Worm (Caenorhabditis elegans) whole organism, mixed stage, embryonic: ENCODE measurements around the gene aat-4.

ENCODE experiments used
- M03D4.4 ChIP-seq: sonication (generic microtip); optimal IDR thresholded peaks from 2 replicates; lab custom pipeline; 2017; ENCODE audit warnings: mild to moderate bottlenecking, missing genetic modification characterization, missing compliant biosample characterization
- bed-3 ChIP-seq: fragments of 200-800 bp; sonication (Bioruptor generic); optimal IDR thresholded peaks from 3 replicates; lab custom pipeline; 2018; ENCODE audit warnings: mild to moderate bottlenecking, missing genetic modification characterization, moderate library complexity, missing compliant biosample characterization
- blmp-1 ChIP-seq: fragments of 150-350 bp; optimal IDR thresholded peaks from 2 replicates; lab custom pipeline; 2014; ENCODE audit warnings: missing biosample characterization, missing genetic modification characterization
- ceh-39 ChIP-seq: fragments of 150-350 bp; optimal IDR thresholded peaks from 2 replicates; lab custom pipeline; 2014; ENCODE audit warnings: missing biosample characterization, missing genetic modification characterization
- ceh-43 ChIP-seq: fragments of 200-800 bp; sonication (Bioruptor generic); optimal IDR thresholded peaks from 2 replicates; lab custom pipeline; 2018; ENCODE audit warnings: mild to moderate bottlenecking, missing genetic modification characterization, moderate library complexity, missing compliant biosample characterization
- ceh-83 ChIP-seq: fragments of 200-800 bp; sonication (Bioruptor generic); optimal IDR thresholded peaks from 2 replicates; lab custom pipeline; 2018; ENCODE audit warnings: mild to moderate bottlenecking, missing genetic modification characterization, missing compliant biosample characterization
- ces-1 ChIP-seq: fragments of 150-350 bp; optimal IDR thresholded peaks from 2 replicates; lab custom pipeline; 2014; ENCODE audit warnings: missing biosample characterization, missing genetic modification reagents, missing genetic modification characterization
- cnd-1 ChIP-seq: fragments of 200-800 bp; sonication (Bioruptor generic); optimal IDR thresholded peaks from 2 replicates; lab custom pipeline; 2018; ENCODE audit warnings: mild to moderate bottlenecking, missing genetic modification characterization, missing compliant biosample characterization
- drap-1 ChIP-seq: fragments of 200-800 bp; sonication (Bioruptor generic); optimal IDR thresholded peaks from 3 replicates; lab custom pipeline; 2018; ENCODE audit warnings: mild to moderate bottlenecking, missing genetic modification characterization, missing compliant biosample characterization
- elt-1 ChIP-seq: sonication (generic microtip); optimal IDR thresholded peaks from 2 replicates; lab custom pipeline; 2017; ENCODE audit warnings: missing genetic modification characterization, mild to moderate bottlenecking, missing compliant biosample characterization, antibody characterized with exemption, moderate library complexity, borderline replicate concordance; ENCODE audit not compliant: insufficient read depth
- elt-3 ChIP-seq: fragments of 150-350 bp; optimal IDR thresholded peaks from 2 replicates; lab custom pipeline; 2014; ENCODE audit warnings: missing biosample characterization, missing genetic modification characterization
- flh-1 ChIP-seq: fragments of 200-800 bp; sonication (Bioruptor generic); optimal IDR thresholded peaks from 2 replicates; lab custom pipeline; 2018; ENCODE audit warnings: mild to moderate bottlenecking, missing genetic modification characterization, moderate library complexity, missing compliant biosample characterization
- ham-2 ChIP-seq: fragments of 200-800 bp; sonication (Bioruptor generic); optimal IDR thresholded peaks from 2 replicates; lab custom pipeline; 2018; ENCODE audit warnings: mild to moderate bottlenecking, missing genetic modification characterization, missing compliant biosample characterization
- hlh-1 ChIP-seq: fragments of 150-350 bp; optimal IDR thresholded peaks from 2 replicates; lab custom pipeline; 2014; ENCODE audit warnings: missing biosample characterization, missing genetic modification reagents, missing genetic modification characterization
- lin-32 ChIP-seq: fragments of 200-800 bp; sonication (Bioruptor generic); optimal IDR thresholded peaks from 2 replicates; lab custom pipeline; 2018; ENCODE audit warnings: mild to moderate bottlenecking, missing genetic modification characterization, missing compliant biosample characterization
- lsy-2 ChIP-seq: fragments of 150-350 bp; optimal IDR thresholded peaks from 2 replicates; lab custom pipeline; 2014; ENCODE audit warnings: missing biosample characterization, missing genetic modification characterization
- mab-5 ChIP-seq: fragments of 150-350 bp; optimal IDR thresholded peaks from 2 replicates; lab custom pipeline; 2014; ENCODE audit warnings: missing biosample characterization, missing genetic modification characterization
- mep-1 ChIP-seq: fragments of 150-350 bp; optimal IDR thresholded peaks from 2 replicates; lab custom pipeline; 2017; ENCODE audit warnings: missing biosample characterization, missing genetic modification reagents, missing genetic modification characterization, inconsistent platforms
- mls-2 ChIP-seq: sonication (generic microtip); optimal IDR thresholded peaks from 2 replicates; lab custom pipeline; 2016; ENCODE audit warnings: mild to moderate bottlenecking, missing genetic modification characterization, moderate library complexity, missing compliant biosample characterization
- nhr-12 ChIP-seq: fragments of 150-350 bp; optimal IDR thresholded peaks from 2 replicates; lab custom pipeline; 2014; ENCODE audit warnings: missing biosample characterization, missing genetic modification characterization
- nhr-2 ChIP-seq: fragments of 150-350 bp; optimal IDR thresholded peaks from 2 replicates; lab custom pipeline; 2014; ENCODE audit warnings: missing biosample characterization, missing genetic modification characterization
- nhr-237 ChIP-seq: fragments of 150-350 bp; optimal IDR thresholded peaks from 2 replicates; lab custom pipeline; 2014; ENCODE audit warnings: missing biosample characterization, missing genetic modification characterization
- nhr-28 ChIP-seq: fragments of 150-350 bp; optimal IDR thresholded peaks from 2 replicates; lab custom pipeline; 2014; ENCODE audit warnings: missing biosample characterization, missing genetic modification characterization
- nhr-76 ChIP-seq: sonication (generic microtip); optimal IDR thresholded peaks from 2 replicates; lab custom pipeline; 2017; ENCODE audit warnings: missing biosample characterization, missing genetic modification characterization
- pha-4 ChIP-seq: fragments of 150-350 bp; optimal IDR thresholded peaks from 2 replicates; lab custom pipeline; 2018; ENCODE audit warnings: missing biosample characterization, missing genetic modification reagents, missing genetic modification characterization
- sem-2 ChIP-seq: fragments of 200-800 bp; sonication (Bioruptor generic); optimal IDR thresholded peaks from 2 replicates; lab custom pipeline; 2018; ENCODE audit warnings: mild to moderate bottlenecking, missing genetic modification characterization, missing compliant biosample characterization
- snpc-4 ChIP-seq: fragments of 150-350 bp; optimal IDR thresholded peaks from 2 replicates; lab custom pipeline; 2014; ENCODE audit warnings: missing biosample characterization, missing genetic modification characterization
- sptf-1 ChIP-seq: sonication (generic microtip); optimal IDR thresholded peaks from 2 replicates; lab custom pipeline; 2017; ENCODE audit warnings: mild to moderate bottlenecking, missing genetic modification characterization, moderate library complexity, missing compliant biosample characterization
- tbx-8 ChIP-seq: fragments of 200-800 bp; sonication (Bioruptor generic); optimal IDR thresholded peaks from 2 replicates; lab custom pipeline; 2018; ENCODE audit warnings: mild to moderate bottlenecking, missing genetic modification characterization, moderate library complexity, missing compliant biosample characterization
- unc-120 ChIP-seq: sonication (generic microtip); optimal IDR thresholded peaks from 2 replicates; lab custom pipeline; 2017; ENCODE audit warnings: missing genetic modification characterization, missing compliant biosample characterization; ENCODE audit not compliant: poor library complexity, severe bottlenecking
- unc-62 ChIP-seq: fragments of 150-350 bp; optimal IDR thresholded peaks from 2 replicates; lab custom pipeline; 2014; ENCODE audit warnings: missing biosample characterization, missing genetic modification reagents, missing genetic modification characterization
- zip-8 ChIP-seq: fragments of 150-350 bp; optimal IDR thresholded peaks from 2 replicates; lab custom pipeline; 2014; ENCODE audit warnings: missing biosample characterization, missing genetic modification characterization

Gene aat-4

DNA sequence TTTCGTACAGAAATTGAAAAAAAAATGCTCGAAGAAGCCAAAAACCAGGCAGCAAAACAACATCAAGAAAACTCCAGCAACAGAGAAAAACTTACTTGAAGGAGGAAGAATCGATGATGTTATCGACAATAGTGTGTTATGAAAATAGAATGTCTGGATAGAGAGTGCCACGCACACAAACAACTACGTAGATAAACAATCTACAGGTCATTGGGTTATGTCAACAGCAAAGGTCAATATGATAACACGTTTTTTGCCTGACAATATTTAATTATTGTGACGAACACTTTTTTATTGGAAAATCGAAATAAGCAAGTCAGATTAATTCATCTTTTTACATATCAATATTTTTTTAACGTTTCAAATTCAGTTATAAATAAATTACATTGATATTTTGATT, 3.9 kb upstream of the aat-4 start, which contains the start of gene sams-5:
sams-5 (minus strand) TSS at position 131 of the 400 bp plus-strand sequence.
- TF ChIP-seq nhr-12 (tag; lab: Kevin White, UChicago) (no peak), elt-1 (tag; lab: Kevin White, UChicago) (no peak), flh-1 (GFP tag; lab: Kevin White, UChicago) (no peak), ceh-43 (GFP tag; lab: Kevin White, UChicago) (no peak), unc-62 (GFP tag; lab: Kevin White, UChicago) (no peak), drap-1 (GFP tag; lab: Kevin White, UChicago) (no peak), blmp-1 (no peak), lsy-2 (no peak), nhr-28 (no peak), nhr-76 (no peak), mep-1 (tag; lab: Kevin White, UChicago) (no peak), ces-1 (no peak)

DNA sequence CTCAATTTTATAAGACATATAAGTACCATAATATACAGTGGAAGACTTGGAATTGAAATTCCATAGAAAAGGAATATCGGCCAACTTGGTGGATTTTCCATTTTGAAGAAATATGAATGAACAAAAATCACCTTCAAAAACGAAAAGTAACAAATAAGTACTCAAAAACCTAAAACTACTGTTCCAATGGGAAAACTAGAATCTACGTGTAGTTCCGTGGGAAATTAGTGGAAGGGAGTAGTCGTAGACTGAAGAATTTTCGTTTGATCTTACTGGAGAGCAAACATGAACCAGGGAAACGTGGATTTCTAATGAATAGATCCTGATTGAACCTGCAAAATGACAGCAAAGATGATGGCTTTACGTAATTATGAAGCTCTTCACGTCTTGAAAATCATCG, 3.6 kb downstream of the aat-4 start, which contains the start of gene srv-31:
srv-31 (minus strand) TSS at position 101 of the 400 bp plus-strand sequence.
- TF ChIP-seq zip-8 (tag; lab: Kevin White, UChicago) = no peak
- TF ChIP-seq elt-1 (tag; lab: Kevin White, UChicago) = no peak
- no peak for TF ChIP-seq snpc-4
- TF ChIP-seq ces-1 = no peak
- no peak for TF ChIP-seq ceh-43 (GFP tag; lab: Kevin White, UChicago)
- TF ChIP-seq ceh-39 = no peak
- no peak for TF ChIP-seq lsy-2
- TF ChIP-seq elt-3 = no peak
- TF ChIP-seq mls-2 = no peak
- no peak for TF ChIP-seq sptf-1 (tag; lab: Kevin White, UChicago)
- TF ChIP-seq ceh-83 = no peak
- TF ChIP-seq pha-4 (tag; lab: Kevin White, UChicago) = no peak
- no peak for TF ChIP-seq nhr-2

DNA sequence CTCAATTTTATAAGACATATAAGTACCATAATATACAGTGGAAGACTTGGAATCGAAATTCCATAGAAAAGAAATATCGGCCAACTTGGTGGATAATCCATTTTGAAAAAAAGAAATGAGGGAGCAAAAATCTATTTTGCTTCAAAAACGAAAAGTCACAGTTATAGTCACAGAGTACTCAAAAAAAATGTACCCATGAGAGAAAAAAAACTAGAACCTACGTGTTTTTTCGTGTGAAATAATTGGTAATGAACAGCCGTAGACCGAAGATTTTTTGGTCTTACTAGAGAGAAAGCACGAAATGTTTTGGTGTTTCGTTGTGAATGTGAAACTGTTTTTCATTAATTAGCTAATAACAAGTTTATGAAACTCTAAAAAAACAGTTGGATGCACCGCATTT, 6.2 kb downstream of the aat-4 start, which contains the start of gene srv-30:
srv-30 (minus strand) TSS at position 101 of the 400 bp plus-strand sequence.
- TF ChIP-seq elt-3 (no peak), ceh-39 (no peak), lsy-2 (no peak), ceh-43 (GFP tag; lab: Kevin White, UChicago) (no peak), elt-1 (tag; lab: Kevin White, UChicago) (no peak), cnd-1 (tag; lab: Kevin White, UChicago) (no peak), bed-3 (GFP tag; lab: Kevin White, UChicago) (no peak), ham-2 (GFP tag; lab: Kevin White, UChicago) (no peak), nhr-12 (tag; lab: Kevin White, UChicago) (no peak), tbx-8 (GFP tag; lab: Kevin White, UChicago) (no peak)
- TF ChIP-seq, all 35 proteins: peak for 0

DNA sequence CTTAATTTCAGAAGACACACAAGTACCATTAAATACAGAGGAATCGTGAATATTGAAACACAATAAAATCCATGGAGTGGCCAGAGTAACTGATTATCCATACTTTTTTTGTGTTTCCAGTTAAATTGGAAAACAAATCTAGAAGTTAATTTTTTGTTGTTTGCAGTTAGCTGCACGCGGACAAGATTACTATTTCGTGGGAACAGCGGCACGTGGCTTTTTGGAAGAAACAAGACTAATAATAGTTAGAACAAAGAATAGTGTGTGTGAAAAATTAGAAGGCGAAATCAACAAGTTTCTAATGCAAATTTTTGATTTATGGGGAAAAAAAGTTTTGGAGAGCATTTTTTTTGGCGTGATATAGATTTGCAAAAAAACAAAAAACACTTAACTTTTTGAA, 9.0 kb downstream of the aat-4 start, which contains the start of gene srv-29:
srv-29 (minus strand) TSS at position 101 of the 400 bp plus-strand sequence.
- TF ChIP-seq sptf-1 (tag; lab: Kevin White, UChicago) (no peak), unc-120 (tag; lab: Kevin White, UChicago) (no peak), nhr-237 (tag; lab: Kevin White, UChicago) (no peak), drap-1 (GFP tag; lab: Kevin White, UChicago) (no peak), lsy-2 (no peak), unc-62 (GFP tag; lab: Kevin White, UChicago) (no peak)

- TF ChIP-seq hlh-1 (tag; lab: Kevin White, UChicago) (no peak), unc-62 (GFP tag; lab: Kevin White, UChicago) (no peak), ceh-39 (no peak), lin-32 (GFP tag; lab: Kevin White, UChicago) (no peak), M03D4.4 (tag; lab: Kevin White, UChicago) (no peak), blmp-1 (no peak), sem-2 (GFP tag; lab: Kevin White, UChicago) (no peak), flh-1 (GFP tag; lab: Kevin White, UChicago) (no peak), ceh-43 (GFP tag; lab: Kevin White, UChicago) (no peak), nhr-76 (no peak), mab-5 (tag; lab: Kevin White, UChicago) (no peak), ham-2 (GFP tag; lab: Kevin White, UChicago) (no peak)
- TF ChIP-seq, all 35 proteins: peak for 0
These were observed 12.3 kb downstream of the aat-4 start, which contains the start of gene srv-28 for ce11 chrIV:6263244-6263643. Gene srv-28 (minus strand): TSS chrIV:6263344.
